Worm (Caenorhabditis elegans) whole organism, L4/young adult: ENCODE data around the gene W01D2.6.
A peak's percentile ranks its signal among the peaks of the same experiment; 100 is the strongest.

ENCODE experiments used
- dao-5 ChIP-seq: sonication (generic microtip); optimal IDR thresholded peaks from 2 replicates; lab custom pipeline; 2016; ENCODE audit warnings: missing genotype, missing genetic modification characterization, moderate library complexity, missing compliant biosample characterization
- him-1 ChIP-seq: sonication (generic microtip); optimal IDR thresholded peaks from 2 replicates; lab custom pipeline; 2016; ENCODE audit warnings: missing genotype, missing genetic modification reagents, missing genetic modification characterization, missing compliant biosample characterization

DNA sequence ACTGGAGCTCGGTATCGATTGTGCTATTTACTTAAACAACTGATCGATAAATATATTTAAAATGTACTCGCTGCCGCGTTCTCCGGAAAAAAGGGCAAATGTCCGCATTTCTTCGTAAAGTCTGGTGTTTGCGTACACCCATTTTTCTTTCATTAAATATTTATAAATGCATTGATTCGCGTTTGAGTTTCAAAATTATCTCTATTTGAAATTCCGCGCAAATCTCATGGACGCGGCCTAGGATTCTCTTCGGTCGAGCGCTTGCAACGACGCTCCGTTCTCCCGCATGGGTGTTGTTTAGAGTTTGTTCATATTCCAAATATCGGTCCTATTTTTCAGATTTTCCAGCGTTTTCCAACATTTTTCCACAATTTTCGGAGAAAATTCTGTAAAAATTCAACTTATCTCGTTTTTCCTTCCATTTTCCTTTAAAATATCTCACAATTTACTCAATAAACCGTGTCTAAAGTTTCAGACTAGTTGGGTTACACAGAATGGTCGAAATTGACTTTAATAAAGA, 13.8 kb upstream of the W01D2.6 start, which contains the start of gene eif-3.B:
- TF ChIP-seq him-1 (tag; lab: Kevin White, UChicago), result peak; percentile 42
- TF ChIP-seq dao-5 (tag; lab: Kevin White, UChicago), result no peak
